Worm (Caenorhabditis elegans): ENCODE results near the gene srh-265.

srh-265 gene

DNA sequence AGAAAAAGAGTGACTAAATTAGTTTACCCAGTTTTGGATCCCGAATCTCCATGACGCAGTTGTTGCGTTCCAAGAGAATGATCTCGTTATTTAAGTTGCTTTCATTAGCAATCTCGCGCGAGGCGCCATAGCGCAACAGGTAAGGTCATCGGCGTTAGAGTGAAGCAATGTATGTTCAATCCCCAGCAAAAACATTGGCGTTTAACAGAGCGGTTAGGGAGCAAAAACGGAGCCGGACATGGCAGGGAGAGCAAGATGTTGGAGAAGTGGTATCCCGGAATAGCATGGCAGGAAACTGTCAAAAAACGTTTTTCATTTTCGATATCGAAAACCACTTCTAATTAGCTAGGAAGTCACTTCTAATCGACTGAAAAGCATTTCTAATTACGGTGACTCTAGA lies 38.3 kb downstream of the srh-265 start (continued):
- peak; percentile 31 for TF ChIP-seq ztf-18 (tag; optimal IDR thresholded peaks at IDR 0.05)
- TF ChIP-seq lir-1 (GFP tag; conservative IDR thresholded peaks at IDR 0.05): no peak
- no peak for TF ChIP-seq let-526 (GFP tag; IDR thresholded peaks at IDR 0.05)
- no peak for TF ChIP-seq let-607 (tag; optimal IDR thresholded peaks at IDR 0.05)
- TF ChIP-seq C06A6.2 (GFP tag; conservative IDR thresholded peaks at IDR 0.05): no peak
- peak; percentile 32 for TF ChIP-seq fkh-3 (tag; optimal IDR thresholded peaks at IDR 0.05)
- no peak for TF ChIP-seq tlf-1 (GFP tag; optimal IDR thresholded peaks at IDR 0.05)
- TF ChIP-seq F22D6.2 (tag; optimal IDR thresholded peaks at IDR 0.05): no peak
- TF ChIP-seq tbp1 (GFP tag; optimal IDR thresholded peaks at IDR 0.05): peak; percentile 86
- no peak for TF ChIP-seq F49E8.2 (tag; optimal IDR thresholded peaks at IDR 0.05; ENCODE audit: insufficient read depth)
- TF ChIP-seq egl-18 (GFP tag; IDR thresholded peaks at IDR 0.05): 0 out of 2 replicates have a peak, but pooled peaks have one; percentile 59
- TF ChIP-seq snpc-1.3 (tag; optimal IDR thresholded peaks at IDR 0.05; ENCODE audit: insufficient read depth): no peak
- TF ChIP-seq bed-2 (GFP tag; IDR thresholded peaks at IDR 0.05): no peak
- peak; percentile 34 for TF ChIP-seq lsl-1 (GFP tag; optimal IDR thresholded peaks at IDR 0.05)
- TF ChIP-seq F10E7.11 (tag; optimal IDR thresholded peaks at IDR 0.05): no peak
- no peak for TF ChIP-seq chd-7 (tag; optimal IDR thresholded peaks at IDR 0.05)
- TF ChIP-seq D2030.7 (GFP tag; IDR thresholded peaks at IDR 0.05): peak; percentile 80
- peak; percentile 44; the same call in 1 of the 2 replicates for TF ChIP-seq ztf-28 (GFP tag; IDR thresholded peaks at IDR 0.05)
- TF ChIP-seq B0035.1 (tag; optimal IDR thresholded peaks at IDR 0.05): no peak
- peak; percentile 67; the same call in 1 of the 2 replicates for TF ChIP-seq egl-44 (GFP tag; IDR thresholded peaks at IDR 0.05)
- TF ChIP-seq ztf-6 (GFP tag; IDR thresholded peaks at IDR 0.05): no peak
- TF ChIP-seq aptf-3 (GFP tag; IDR thresholded peaks at IDR 0.05): 0 out of 2 replicates have a peak, but pooled peaks have one; percentile 26
- TF ChIP-seq dpl-1 (GFP tag; optimal IDR thresholded peaks at IDR 0.05): no peak
- TF ChIP-seq pha-4 (tag; optimal IDR thresholded peaks at IDR 0.05): no peak
- peak; percentile 30; the same call in 1 of the 2 replicates for TF ChIP-seq F33H1.4 (GFP tag; IDR thresholded peaks at IDR 0.05)
- TF ChIP-seq ztf-3 (GFP tag; optimal IDR thresholded peaks at IDR 0.05): no peak
- TF ChIP-seq die-1 (tag; optimal IDR thresholded peaks at IDR 0.05): peak; percentile 48
- TF ChIP-seq athp-1 (tag; optimal IDR thresholded peaks at IDR 0.05): peak; percentile 17
- TF ChIP-seq attf-3 (GFP tag; conservative IDR thresholded peaks at IDR 0.05): no peak
- no peak for TF ChIP-seq zim-3 (tag; optimal IDR thresholded peaks at IDR 0.05)
- TF ChIP-seq ama-1 (optimal IDR thresholded peaks at IDR 0.05): no peak
- TF ChIP-seq ama-1 (GFP tag; optimal IDR thresholded peaks at IDR 0.05): no peak
- peak; percentile 47 for TF ChIP-seq mes-4 (tag; optimal IDR thresholded peaks at IDR 0.05)
- TF ChIP-seq somi-1 (GFP tag; optimal IDR thresholded peaks at IDR 0.05): peak; percentile 2
- TF ChIP-seq ZK185.1 (tag; optimal IDR thresholded peaks at IDR 0.05; ENCODE audit: poor library complexity, severe bottlenecking): peak; percentile 43
- TF ChIP-seq hrde-1 (tag; optimal IDR thresholded peaks at IDR 0.05; ENCODE audit: borderline replicate concordance): no peak
- TF ChIP-seq attf-6 (GFP tag; IDR thresholded peaks at IDR 0.05): peak; percentile 52; the same call in 1 of the 2 replicates
- TF ChIP-seq zfh-2 (GFP tag; conservative IDR thresholded peaks at IDR 0.05): no peak
- no peak for TF ChIP-seq atf-7 (tag; optimal IDR thresholded peaks at IDR 0.05)
- no peak for TF ChIP-seq xnd-1 (tag; optimal IDR thresholded peaks at IDR 0.05)
- no peak for TF ChIP-seq hlh-12 (tag; optimal IDR thresholded peaks at IDR 0.05)
- TF ChIP-seq ceh-58 (GFP tag; IDR thresholded peaks at IDR 0.05): no peak; the same call in 1 of the 2 replicates
- TF ChIP-seq B0019.2 (GFP tag; conservative IDR thresholded peaks at IDR 0.05): no peak
- TF ChIP-seq hsf-1 (GFP tag; IDR thresholded peaks at IDR 0.05): 0 out of 2 replicates have a peak, but pooled peaks have one; percentile 51
- TF ChIP-seq pbrm-1 (GFP tag; IDR thresholded peaks at IDR 0.05): no peak
- TF ChIP-seq ekl-4 (GFP tag; IDR thresholded peaks at IDR 0.05): peak; percentile 31; the same call in 1 of the 2 replicates
- no peak for TF ChIP-seq K11D2.4 (GFP tag; IDR thresholded peaks at IDR 0.05)
- TF ChIP-seq T26A5.8 (tag; optimal IDR thresholded peaks at IDR 0.05): no peak
- peak; percentile 57 for TF ChIP-seq him-1 (tag; optimal IDR thresholded peaks at IDR 0.05)
